Worm (Caenorhabditis elegans) whole organism, L2 larva: Measurements from ENCODE around the gene dpf-4.
A peak's percentile ranks its signal among the peaks of the same experiment; 100 is the strongest.

Source experiments
- C34F6.9 ChIP-seq: fragments of 150-350 bp; optimal IDR thresholded peaks from 2 replicates; lab custom pipeline; 2014; ENCODE audit warnings: missing biosample characterization, missing genetic modification characterization
- F13H6.1 ChIP-seq: sonication (generic microtip); optimal IDR thresholded peaks from 2 replicates; lab custom pipeline; 2016; ENCODE audit warnings: missing genetic modification characterization, missing compliant biosample characterization
- R02D3.7 ChIP-seq: fragments of 150-350 bp; optimal IDR thresholded peaks from 2 replicates; lab custom pipeline; 2014; ENCODE audit warnings: missing biosample characterization, missing genetic modification characterization
- Y55F3AM.14 ChIP-seq: fragments of 200-800 bp; sonication (Bioruptor generic); optimal IDR thresholded peaks from 2 replicates; lab custom pipeline; 2018; ENCODE audit warnings: mild to moderate bottlenecking, missing genetic modification characterization, missing compliant biosample characterization
- ZK546.5 ChIP-seq: sonication (generic microtip); optimal IDR thresholded peaks from 2 replicates; lab custom pipeline; 2017; ENCODE audit warnings: missing biosample characterization, missing genetic modification characterization
- alr-1 ChIP-seq: fragments of 150-350 bp; optimal IDR thresholded peaks from 2 replicates; lab custom pipeline; 2014; ENCODE audit warnings: missing biosample characterization, missing genetic modification characterization
- aly-2 ChIP-seq: fragments of 150-350 bp; optimal IDR thresholded peaks from 2 replicates; lab custom pipeline; 2014; ENCODE audit warnings: missing biosample characterization, missing genetic modification characterization
- ama-1 ChIP-seq: fragments of 150-350 bp; optimal IDR thresholded peaks from 2 replicates; lab custom pipeline; 2018; ENCODE audit warnings: inconsistent platforms
- blmp-1 ChIP-seq: sonication (generic microtip); optimal IDR thresholded peaks from 2 replicates; lab custom pipeline; 2017; ENCODE audit warnings: missing genetic modification characterization, mild to moderate bottlenecking, missing compliant biosample characterization, antibody characterized with exemption, moderate library complexity; ENCODE audit not compliant: insufficient read depth
- ceh-16 ChIP-seq: fragments of 150-350 bp; optimal IDR thresholded peaks from 2 replicates; lab custom pipeline; 2014; ENCODE audit warnings: missing biosample characterization, missing genetic modification characterization
- ceh-82 ChIP-seq: fragments of 150-350 bp; optimal IDR thresholded peaks from 2 replicates; lab custom pipeline; 2014; ENCODE audit warnings: missing biosample characterization, missing genetic modification characterization
- crh-2 ChIP-seq: sonication (generic microtip); optimal IDR thresholded peaks from 2 replicates; lab custom pipeline; 2017; ENCODE audit warnings: missing biosample characterization, missing genetic modification characterization
- dmd-4 ChIP-seq: sonication (generic microtip); optimal IDR thresholded peaks from 2 replicates; lab custom pipeline; 2017; ENCODE audit warnings: missing biosample characterization, missing genetic modification characterization
- egl-27 ChIP-seq: sonication (generic microtip); optimal IDR thresholded peaks from 3 replicates; lab custom pipeline; 2017; ENCODE audit warnings: missing biosample characterization, missing genetic modification reagents, missing genetic modification characterization
- elt-1 ChIP-seq: fragments of 150-350 bp; optimal IDR thresholded peaks from 2 replicates; lab custom pipeline; 2014; ENCODE audit warnings: missing biosample characterization, missing genetic modification characterization
- elt-3 ChIP-seq: sonication (generic microtip); optimal IDR thresholded peaks from 2 replicates; lab custom pipeline; 2017; ENCODE audit warnings: missing biosample characterization, missing genetic modification characterization
- fos-1 ChIP-seq: fragments of 150-350 bp; optimal IDR thresholded peaks from 2 replicates; lab custom pipeline; 2014; ENCODE audit warnings: missing biosample characterization, missing genetic modification characterization
- gmeb-1 ChIP-seq: fragments of 150-350 bp; optimal IDR thresholded peaks from 2 replicates; lab custom pipeline; 2014; ENCODE audit warnings: missing biosample characterization, missing genetic modification characterization
- lin-11 ChIP-seq: fragments of 150-350 bp; sonication (generic microtip); optimal IDR thresholded peaks from 2 replicates; lab custom pipeline; 2014; ENCODE audit warnings: missing biosample characterization, missing genetic modification characterization, inconsistent platforms, mixed read lengths
- lin-13 ChIP-seq: fragments of 150-350 bp; optimal IDR thresholded peaks from 2 replicates; lab custom pipeline; 2014; ENCODE audit warnings: missing biosample characterization, missing genetic modification reagents, missing genetic modification characterization
- lin-39 ChIP-seq: fragments of 150-350 bp; optimal IDR thresholded peaks from 2 replicates; lab custom pipeline; 2014; ENCODE audit warnings: missing biosample characterization, missing genetic modification reagents, missing genetic modification characterization
- lsy-2 ChIP-seq, 2 experiments: fragments of 150-350 bp in 1 of 2; sonication (generic microtip) in 1 of 2; optimal IDR thresholded peaks; 2 replicates each; lab custom pipeline; 2014 to 2017; ENCODE audit warnings: missing biosample characterization in 2 of 2, missing genetic modification characterization in 2 of 2
- mab-5 ChIP-seq: fragments of 150-350 bp; optimal IDR thresholded peaks from 2 replicates; lab custom pipeline; 2014; ENCODE audit warnings: missing biosample characterization, missing genetic modification characterization
- mbf-1 ChIP-seq: sonication (generic microtip); optimal IDR thresholded peaks from 2 replicates; lab custom pipeline; 2017; ENCODE audit warnings: missing biosample characterization, missing genetic modification characterization
- mdl-1 ChIP-seq, 2 experiments: fragments of 150-350 bp in 1 of 2; sonication (generic microtip) in 1 of 2; optimal IDR thresholded peaks; 2 replicates each; lab custom pipeline; 2017; ENCODE audit warnings: missing biosample characterization in 2 of 2, missing genetic modification characterization in 2 of 2
- nhr-10 ChIP-seq: sonication (generic microtip); optimal IDR thresholded peaks from 2 replicates; lab custom pipeline; 2017; ENCODE audit warnings: missing biosample characterization, missing genetic modification characterization
- nhr-11 ChIP-seq: fragments of 150-350 bp; optimal IDR thresholded peaks from 2 replicates; lab custom pipeline; 2014; ENCODE audit warnings: missing biosample characterization, missing genetic modification characterization
- nhr-12 ChIP-seq: fragments of 150-350 bp; optimal IDR thresholded peaks from 2 replicates; lab custom pipeline; 2014; ENCODE audit warnings: missing biosample characterization, missing genetic modification characterization
- nhr-129 ChIP-seq: fragments of 150-350 bp; optimal IDR thresholded peaks from 2 replicates; lab custom pipeline; 2014; ENCODE audit warnings: missing biosample characterization, missing genetic modification characterization
- nhr-21 ChIP-seq: fragments of 150-350 bp; optimal IDR thresholded peaks from 2 replicates; lab custom pipeline; 2014; ENCODE audit warnings: missing biosample characterization, missing genetic modification characterization
- nhr-23 ChIP-seq: fragments of 150-350 bp; optimal IDR thresholded peaks from 2 replicates; lab custom pipeline; 2014; ENCODE audit warnings: missing biosample characterization, missing genetic modification reagents, missing genetic modification characterization
- nhr-237 ChIP-seq: fragments of 150-350 bp; optimal IDR thresholded peaks from 2 replicates; lab custom pipeline; 2014; ENCODE audit warnings: missing biosample characterization, missing genetic modification characterization
- nhr-25 ChIP-seq: fragments of 150-350 bp; sonication (generic microtip); optimal IDR thresholded peaks from 3 replicates; lab custom pipeline; 2014; ENCODE audit warnings: missing biosample characterization, missing genetic modification characterization
- nhr-6 ChIP-seq: fragments of 150-350 bp; optimal IDR thresholded peaks from 2 replicates; lab custom pipeline; 2014; ENCODE audit warnings: missing biosample characterization, missing genetic modification characterization
- nhr-77 ChIP-seq: fragments of 150-350 bp; optimal IDR thresholded peaks from 2 replicates; lab custom pipeline; 2014; ENCODE audit warnings: missing biosample characterization, missing genetic modification characterization
- peb-1 ChIP-seq: fragments of 150-350 bp; optimal IDR thresholded peaks from 2 replicates; lab custom pipeline; 2014; ENCODE audit warnings: missing biosample characterization, missing genetic modification characterization
- sem-4 ChIP-seq: fragments of 150-350 bp; optimal IDR thresholded peaks from 2 replicates; lab custom pipeline; 2014; ENCODE audit warnings: missing biosample characterization, missing genetic modification reagents, missing genetic modification characterization
- skn-1 ChIP-seq: sonication (generic microtip); optimal IDR thresholded peaks from 2 replicates; lab custom pipeline; 2017; ENCODE audit warnings: missing biosample characterization, missing genetic modification characterization
- sma-3 ChIP-seq: sonication (generic microtip); optimal IDR thresholded peaks from 2 replicates; lab custom pipeline; 2016; ENCODE audit warnings: missing genetic modification reagents, missing genetic modification characterization, missing compliant biosample characterization
- sma-9 ChIP-seq, 2 experiments: fragments of 150-350 bp in 1 of 2; sonication (generic microtip) in 1 of 2; optimal IDR thresholded peaks; 2 replicates each; lab custom pipeline; 2014 to 2016; ENCODE audit warnings: missing genetic modification characterization in 2 of 2, mild to moderate bottlenecking in 1 of 2, missing biosample characterization in 1 of 2, missing compliant biosample characterization in 1 of 2, missing genetic modification reagents in 1 of 2, moderate library complexity in 1 of 2
- snpc-4 ChIP-seq: fragments of 150-350 bp; optimal IDR thresholded peaks from 2 replicates; lab custom pipeline; 2014; ENCODE audit warnings: missing biosample characterization, missing genetic modification characterization
- unc-39 ChIP-seq: fragments of 150-350 bp; optimal IDR thresholded peaks from 2 replicates; lab custom pipeline; 2014; ENCODE audit warnings: missing biosample characterization, missing genetic modification characterization
- unc-55 ChIP-seq: fragments of 150-350 bp; sonication (generic microtip); optimal IDR thresholded peaks from 3 replicates; lab custom pipeline; 2014; ENCODE audit warnings: missing biosample characterization, missing genetic modification reagents, missing genetic modification characterization
- unc-62 ChIP-seq: fragments of 150-350 bp; optimal IDR thresholded peaks from 2 replicates; lab custom pipeline; 2014; ENCODE audit warnings: missing biosample characterization, missing genetic modification reagents, missing genetic modification characterization
- zag-1 ChIP-seq: fragments of 150-350 bp; optimal IDR thresholded peaks from 2 replicates; lab custom pipeline; 2014; ENCODE audit warnings: missing biosample characterization, missing genetic modification characterization
- ztf-1 ChIP-seq: fragments of 200-800 bp; sonication (Bioruptor generic); conservative IDR thresholded peaks from 2 replicates; pipeline ENCODE4 v1.3.6; 2022; ENCODE audit warnings: missing genetic modification characterization, missing compliant biosample characterization
- ztf-11 ChIP-seq: sonication (generic microtip); optimal IDR thresholded peaks from 2 replicates; lab custom pipeline; 2017; ENCODE audit warnings: missing biosample characterization, missing genetic modification characterization
- ztf-4 ChIP-seq: fragments of 150-350 bp; optimal IDR thresholded peaks from 2 replicates; lab custom pipeline; 2014; ENCODE audit warnings: missing biosample characterization, missing genetic modification characterization

The dpf-4 gene

DNA sequence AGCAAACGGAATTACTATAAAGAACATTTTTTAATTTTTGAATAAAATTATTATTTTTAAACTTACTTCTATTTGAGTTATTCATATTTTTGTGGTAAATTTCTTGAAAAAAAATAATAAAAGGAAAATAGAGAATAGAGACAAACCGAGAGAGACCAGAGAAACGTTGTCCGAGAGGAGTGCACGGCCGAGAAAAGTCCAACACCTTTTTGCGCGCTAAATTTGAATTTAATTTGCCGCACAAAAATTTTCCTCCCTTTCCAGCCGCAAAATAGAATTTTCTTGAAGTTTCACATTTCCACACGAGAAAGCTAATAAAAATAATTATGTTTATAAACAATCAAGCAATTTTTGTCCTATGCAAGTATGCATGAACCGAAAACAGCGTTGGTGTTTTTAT lies 12.7 kb downstream of the dpf-4 start, which contains the start of the genes F01F1.11 and F01F1.3 (continued):
- no peak for TF ChIP-seq unc-62 (GFP tag; lab: Kevin White, UChicago)
- peak; percentile 82 for TF ChIP-seq crh-2 (tag; lab: Kevin White, UChicago)
- no peak for TF ChIP-seq zag-1
- TF ChIP-seq alr-1 (tag; lab: Kevin White, UChicago) = no peak
- peak; percentile 48 to 90 for TF ChIP-seq lsy-2 (tag; optimal IDR thresholded peaks at IDR 0.05; lab: Kevin White, UChicago)
- peak; percentile 88 for TF ChIP-seq sma-9 (GFP tag; optimal IDR thresholded peaks at IDR 0.05; lab: Kevin White, UChicago)
- TF ChIP-seq sma-9 (tag; optimal IDR thresholded peaks at IDR 0.05; lab: Kevin White, UChicago) = no peak
- no peak for TF ChIP-seq mdl-1 (tag; optimal IDR thresholded peaks at IDR 0.05; lab: Kevin White, UChicago)
- no peak for TF ChIP-seq mab-5 (tag; lab: Kevin White, UChicago)

DNA sequence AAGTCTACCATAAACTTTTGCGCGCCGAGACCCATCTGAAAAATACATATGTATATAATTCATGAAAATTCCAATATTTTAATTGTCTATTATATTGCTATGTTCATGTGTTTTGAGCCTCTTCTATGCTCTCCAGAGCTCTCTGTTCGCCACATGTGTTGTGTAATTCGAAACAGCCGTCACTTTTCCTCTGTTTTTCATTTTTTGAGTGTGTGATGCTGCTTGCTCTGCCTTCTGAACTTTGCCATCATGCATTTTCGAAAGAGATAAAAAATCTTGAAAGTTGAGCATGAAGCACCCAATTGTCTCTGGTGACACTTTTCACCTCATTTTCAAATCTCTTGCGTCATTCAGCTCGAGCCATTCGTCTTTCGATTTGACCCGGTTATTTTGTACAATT lies 13.2 kb downstream of the dpf-4 start:
- TF ChIP-seq unc-39 (tag; lab: Kevin White, UChicago) = no peak
- peak; percentile 67 for TF ChIP-seq nhr-129 (tag; lab: Kevin White, UChicago)

ce11 chrIII:5874263-5874662 lies 15.2 kb downstream of the dpf-4 start:
- TF ChIP-seq fos-1 (tag; lab: Kevin White, UChicago) = peak; percentile 42
- TF ChIP-seq zag-1 = no peak
- TF ChIP-seq lin-39 = no peak
- TF ChIP-seq nhr-129 (tag; lab: Kevin White, UChicago) = peak; percentile 77
- TF ChIP-seq lin-13 (GFP tag; lab: Kevin White, UChicago) = peak; percentile 15
- TF ChIP-seq lin-11 = no peak
- TF ChIP-seq egl-27 (tag; lab: Kevin White, UChicago) = no peak
- no peak for TF ChIP-seq alr-1 (tag; lab: Kevin White, UChicago)
- TF ChIP-seq nhr-6 = peak; percentile 31
- no peak for TF ChIP-seq nhr-11 (tag; lab: Kevin White, UChicago)
- TF ChIP-seq ztf-11 (tag; lab: Kevin White, UChicago) = no peak
- no peak for TF ChIP-seq snpc-4 (tag; lab: Kevin White, UChicago)
- no peak for TF ChIP-seq unc-39 (tag; lab: Kevin White, UChicago)
- TF ChIP-seq aly-2 (tag; lab: Kevin White, UChicago) = no peak
- peak in 1 of 2 experiments; percentile 42 for TF ChIP-seq mdl-1 (tag; optimal IDR thresholded peaks at IDR 0.05; lab: Kevin White, UChicago)
- no peak for TF ChIP-seq mbf-1 (tag; lab: Kevin White, UChicago)
- TF ChIP-seq R02D3.7 (tag; lab: Kevin White, UChicago) = no peak
- TF ChIP-seq nhr-77 = no peak
- TF ChIP-seq gmeb-1 = peak; percentile 68
- no peak for TF ChIP-seq nhr-237 (tag; lab: Kevin White, UChicago)
- TF ChIP-seq crh-2 (tag; lab: Kevin White, UChicago) = peak; percentile 71
- TF ChIP-seq nhr-25 (tag; lab: Kevin White, UChicago) = peak; percentile 56
- TF ChIP-seq nhr-10 (tag; lab: Kevin White, UChicago) = no peak
- TF ChIP-seq elt-3 (tag; lab: Kevin White, UChicago) = no peak
- TF ChIP-seq ama-1 = peak; percentile 87
- no peak for TF ChIP-seq ztf-1 (GFP tag; lab: Robert Waterston, UW)
- peak; percentile 74 for TF ChIP-seq sma-9 (GFP tag; optimal IDR thresholded peaks at IDR 0.05; lab: Kevin White, UChicago)
- TF ChIP-seq sma-9 (tag; optimal IDR thresholded peaks at IDR 0.05; lab: Kevin White, UChicago) = no peak
- TF ChIP-seq nhr-21 (tag; lab: Kevin White, UChicago) = peak; percentile 96
- TF ChIP-seq nhr-12 = no peak
- peak; percentile 34 for TF ChIP-seq unc-62 (GFP tag; lab: Kevin White, UChicago)
- TF ChIP-seq sma-3 (GFP tag; lab: Kevin White, UChicago) = peak; percentile 79
- no peak for TF ChIP-seq peb-1 (tag; lab: Kevin White, UChicago)
- TF ChIP-seq C34F6.9 (tag; lab: Kevin White, UChicago) = no peak
- TF ChIP-seq elt-1 (tag; lab: Kevin White, UChicago) = no peak
- TF ChIP-seq lsy-2 (tag; optimal IDR thresholded peaks at IDR 0.05; lab: Kevin White, UChicago) = peak in 1 of 2 experiments; percentile 56
- no peak for TF ChIP-seq Y55F3AM.14 (GFP tag; lab: Kevin White, UChicago)
- no peak for TF ChIP-seq unc-55
- TF ChIP-seq dmd-4 = no peak
- TF ChIP-seq F13H6.1 (tag; lab: Kevin White, UChicago) = no peak
- TF ChIP-seq ztf-4 = peak; percentile 57
- TF ChIP-seq mab-5 (tag; lab: Kevin White, UChicago) = no peak
- TF ChIP-seq blmp-1 (tag; lab: Kevin White, UChicago) = peak; percentile 65
- TF ChIP-seq ceh-82 (tag; lab: Kevin White, UChicago) = no peak
- TF ChIP-seq ceh-16 (tag; lab: Kevin White, UChicago) = no peak
- no peak for TF ChIP-seq nhr-23 (tag; lab: Kevin White, UChicago)
- TF ChIP-seq sem-4 (tag; lab: Kevin White, UChicago) = no peak
- peak; percentile 34 for TF ChIP-seq skn-1 (tag; lab: Kevin White, UChicago)
- no peak for TF ChIP-seq ZK546.5 (tag; lab: Kevin White, UChicago)
